Fruit fly (Drosophila melanogaster) whole organism, adult: Measurements from ENCODE around the gene CG5151.

Experiments
- CG11617 ChIP-seq: fragments of 200-800 bp; sonication (Bioruptor generic); optimal IDR thresholded peaks from 2 replicates; lab custom pipeline; 2017; ENCODE audit warnings: mild to moderate bottlenecking, missing biosample characterization, missing genetic modification reagents, missing genetic modification characterization
- CG12768 ChIP-seq: fragments of 200-800 bp; sonication (Bioruptor generic); optimal IDR thresholded peaks from 2 replicates; lab custom pipeline; 2017; ENCODE audit warnings: missing biosample characterization, missing genetic modification characterization, mild to moderate bottlenecking, moderate library complexity, missing genetic modification reagents
- CG14711 ChIP-seq: fragments of 200-800 bp; sonication (Bioruptor generic); optimal IDR thresholded peaks from 2 replicates; lab custom pipeline; 2018; ENCODE audit warnings: missing biosample characterization, mild to moderate bottlenecking, missing genetic modification characterization, moderate library complexity
- CG1620 ChIP-seq: fragments of 200-800 bp; sonication (Bioruptor generic); optimal IDR thresholded peaks from 2 replicates; lab custom pipeline; 2016; ENCODE audit warnings: missing biosample characterization, missing genetic modification characterization
- CG33017 ChIP-seq: fragments of 200-800 bp; sonication (Bioruptor generic); optimal IDR thresholded peaks from 2 replicates; lab custom pipeline; 2018; ENCODE audit warnings: missing biosample characterization, mild to moderate bottlenecking, missing genetic modification characterization, moderate library complexity
- CG5204 ChIP-seq: fragments of 200-800 bp; sonication (Bioruptor generic); optimal IDR thresholded peaks from 2 replicates; lab custom pipeline; 2016; ENCODE audit warnings: missing biosample characterization, missing genetic modification characterization
- CG7045 ChIP-seq: fragments of 200-800 bp; sonication (Bioruptor generic); optimal IDR thresholded peaks from 2 replicates; lab custom pipeline; 2017; ENCODE audit warnings: missing biosample characterization, mild to moderate bottlenecking, missing genetic modification characterization
- CG7101 ChIP-seq: fragments of 200-800 bp; sonication (Bioruptor generic); optimal IDR thresholded peaks from 2 replicates; lab custom pipeline; 2018; ENCODE audit warnings: missing biosample characterization, mild to moderate bottlenecking, missing genetic modification characterization, moderate library complexity
- Clk ChIP-seq: fragments of 200-800 bp; sonication (Bioruptor generic); optimal IDR thresholded peaks from 2 replicates; lab custom pipeline; 2017; ENCODE audit warnings: missing biosample characterization, missing genetic modification characterization
- Crg-1 ChIP-seq: fragments of 200-800 bp; sonication (Bioruptor generic); optimal IDR thresholded peaks from 2 replicates; lab custom pipeline; 2016; ENCODE audit warnings: missing biosample characterization, missing genetic modification characterization
- Hr96 ChIP-seq: fragments of 200-800 bp; sonication (Bioruptor generic); optimal IDR thresholded peaks from 2 replicates; lab custom pipeline; 2016; ENCODE audit warnings: missing biosample characterization, missing genetic modification characterization
- Mnt ChIP-seq: fragments of 200-800 bp; sonication (Bioruptor generic); optimal IDR thresholded peaks from 2 replicates; lab custom pipeline; 2016; ENCODE audit warnings: missing biosample characterization, mild to moderate bottlenecking, missing genetic modification characterization
- bab1 ChIP-seq: fragments of 200-800 bp; sonication (Bioruptor generic); optimal IDR thresholded peaks from 3 replicates; lab custom pipeline; 2019; ENCODE audit warnings: missing biosample characterization, mild to moderate bottlenecking, missing genetic modification characterization, moderate library complexity
- cic ChIP-seq: fragments of 200-800 bp; sonication (Bioruptor generic); optimal IDR thresholded peaks from 2 replicates; lab custom pipeline; 2017; ENCODE audit warnings: missing biosample characterization, mild to moderate bottlenecking, missing genetic modification characterization, moderate library complexity
- cnc ChIP-seq, 2 experiments: fragments of >200 bp; optimal IDR thresholded peaks; 2 replicates each; lab custom pipeline; 2017
- kay ChIP-seq: fragments of 200-800 bp; sonication (Bioruptor generic); peaks from one replicate; lab custom pipeline; 2016; ENCODE audit warnings: missing biosample characterization, missing genetic modification characterization, borderline replicate concordance
- ovo ChIP-seq: fragments of 200-800 bp; sonication (Bioruptor generic); optimal IDR thresholded peaks from 2 replicates; lab custom pipeline; 2016; ENCODE audit warnings: missing biosample characterization, missing genetic modification characterization
- pad ChIP-seq: fragments of 200-800 bp; sonication (Bioruptor generic); optimal IDR thresholded peaks from 3 replicates; lab custom pipeline; 2017; ENCODE audit warnings: missing biosample characterization, missing genetic modification characterization, mild to moderate bottlenecking, moderate library complexity, missing genetic modification reagents
- tj ChIP-seq: fragments of 200-800 bp; sonication (Bioruptor generic); optimal IDR thresholded peaks from 3 replicates; lab custom pipeline; 2017; ENCODE audit warnings: missing biosample characterization, mild to moderate bottlenecking, missing genetic modification characterization, moderate library complexity
- toe ChIP-seq: fragments of 200-800 bp; sonication (Bioruptor generic); optimal IDR thresholded peaks from 2 replicates; lab custom pipeline; 2016; ENCODE audit warnings: missing biosample characterization, missing genetic modification characterization

Gene CG5151

dm6 chr3L:16174778-16175177 is 10.3 kb upstream of the CG5151 start:
- no peak for TF ChIP-seq tj (GFP tag; lab: Kevin White, UChicago)
- TF ChIP-seq CG12768 = no peak
- TF ChIP-seq CG33017 (tag; lab: Kevin White, UChicago) = no peak
- no peak for TF ChIP-seq CG7101 (tag; lab: Kevin White, UChicago)
- no peak for TF ChIP-seq bab1 (GFP tag; lab: Kevin White, UChicago)
- TF ChIP-seq CG14711 (tag; lab: Kevin White, UChicago) = no peak
- TF ChIP-seq CG5204 (GFP tag; lab: Kevin White, UChicago) = no peak
- no peak for TF ChIP-seq Mnt
- no peak for TF ChIP-seq Clk (GFP tag; lab: Kevin White, UChicago)
- TF ChIP-seq toe (GFP tag; lab: Kevin White, UChicago) = no peak
- TF ChIP-seq CG1620 (GFP tag; lab: Kevin White, UChicago) = no peak
- TF ChIP-seq Hr96 (GFP tag; lab: Kevin White, UChicago) = no peak
- no peak for TF ChIP-seq ovo (GFP tag; lab: Kevin White, UChicago)
- no peak for TF ChIP-seq cic (GFP tag; lab: Kevin White, UChicago)
- no peak for TF ChIP-seq CG7045 (GFP tag; lab: Kevin White, UChicago)
- no peak for TF ChIP-seq Crg-1 (GFP tag; lab: Kevin White, UChicago)
- no peak for TF ChIP-seq kay (GFP tag; lab: Kevin White, UChicago)
- TF ChIP-seq pad = no peak
- no peak for TF ChIP-seq cnc (optimal IDR thresholded peaks at IDR 0.05; lab: Kevin White, UChicago)
- TF ChIP-seq CG11617 = no peak

dm6 chr3L:16173818-16174601 is 9.5 kb upstream of the CG5151 start:
- no peak for TF ChIP-seq CG5204 (GFP tag; lab: Kevin White, UChicago)
- TF ChIP-seq kay (GFP tag; lab: Kevin White, UChicago) = no peak
- TF ChIP-seq CG12768 = no peak
- TF ChIP-seq CG1620 (GFP tag; lab: Kevin White, UChicago) = no peak
- TF ChIP-seq cic (GFP tag; lab: Kevin White, UChicago) = no peak
- no peak for TF ChIP-seq Hr96 (GFP tag; lab: Kevin White, UChicago)
- no peak for TF ChIP-seq ovo (GFP tag; lab: Kevin White, UChicago)
- no peak for TF ChIP-seq pad
- no peak for TF ChIP-seq CG33017 (tag; lab: Kevin White, UChicago)
- no peak for TF ChIP-seq CG14711 (tag; lab: Kevin White, UChicago)
- TF ChIP-seq CG7045 (GFP tag; lab: Kevin White, UChicago) = no peak
- no peak for TF ChIP-seq tj (GFP tag; lab: Kevin White, UChicago)
- TF ChIP-seq Clk (GFP tag; lab: Kevin White, UChicago) = no peak
- no peak for TF ChIP-seq Crg-1 (GFP tag; lab: Kevin White, UChicago)
- TF ChIP-seq CG11617 = no peak
- no peak for TF ChIP-seq cnc (optimal IDR thresholded peaks at IDR 0.05; lab: Kevin White, UChicago)

- TF ChIP-seq CG7045 (GFP tag; lab: Kevin White, UChicago) = no peak
- no peak for TF ChIP-seq Hr96 (GFP tag; lab: Kevin White, UChicago)
- no peak for TF ChIP-seq ovo (GFP tag; lab: Kevin White, UChicago)
- no peak for TF ChIP-seq Mnt
- TF ChIP-seq Crg-1 (GFP tag; lab: Kevin White, UChicago) = no peak
- TF ChIP-seq CG14711 (tag; lab: Kevin White, UChicago) = no peak
- no peak for TF ChIP-seq cic (GFP tag; lab: Kevin White, UChicago)
- no peak for TF ChIP-seq pad
- TF ChIP-seq CG5204 (GFP tag; lab: Kevin White, UChicago) = no peak
- TF ChIP-seq toe (GFP tag; lab: Kevin White, UChicago) = no peak
- no peak for TF ChIP-seq CG1620 (GFP tag; lab: Kevin White, UChicago)
- no peak for TF ChIP-seq cnc (optimal IDR thresholded peaks at IDR 0.05; lab: Kevin White, UChicago)
- TF ChIP-seq tj (GFP tag; lab: Kevin White, UChicago) = no peak
- no peak for TF ChIP-seq CG7101 (tag; lab: Kevin White, UChicago)
- TF ChIP-seq CG11617 = no peak
- TF ChIP-seq Clk (GFP tag; lab: Kevin White, UChicago) = no peak
- TF ChIP-seq kay (GFP tag; lab: Kevin White, UChicago) = no peak
- TF ChIP-seq CG33017 (tag; lab: Kevin White, UChicago) = no peak
Measured at dm6 chr3L:16172809-16173276, 8.3 kb upstream of the CG5151 start.

dm6 chr3L:16172381-16172780 is 7.9 kb upstream of the CG5151 start:
- TF ChIP-seq kay (GFP tag; lab: Kevin White, UChicago) = no peak
- no peak for TF ChIP-seq CG7101 (tag; lab: Kevin White, UChicago)
- TF ChIP-seq Hr96 (GFP tag; lab: Kevin White, UChicago) = no peak
- no peak for TF ChIP-seq Mnt
- TF ChIP-seq cnc (optimal IDR thresholded peaks at IDR 0.05; lab: Kevin White, UChicago) = no peak
- TF ChIP-seq Clk (GFP tag; lab: Kevin White, UChicago) = no peak
- TF ChIP-seq Crg-1 (GFP tag; lab: Kevin White, UChicago) = no peak

- no peak for TF ChIP-seq cic (GFP tag; lab: Kevin White, UChicago)
- TF ChIP-seq CG12768 = no peak
- TF ChIP-seq ovo (GFP tag; lab: Kevin White, UChicago) = no peak
- TF ChIP-seq Mnt = no peak
- TF ChIP-seq CG7101 (tag; lab: Kevin White, UChicago) = no peak
- TF ChIP-seq cnc (optimal IDR thresholded peaks at IDR 0.05; lab: Kevin White, UChicago) = no peak
- TF ChIP-seq Crg-1 (GFP tag; lab: Kevin White, UChicago) = no peak
- TF ChIP-seq CG5204 (GFP tag; lab: Kevin White, UChicago) = no peak
Measured at dm6 chr3L:16171280-16171679, 6.8 kb upstream of the CG5151 start, which contains the start of gene CG33795. Gene CG33795, minus strand, starts transcription at chr3L:16171380.
